Fruit fly (Drosophila melanogaster): ENCODE results near the gene Ir8a.

The Ir8a gene

DNA sequence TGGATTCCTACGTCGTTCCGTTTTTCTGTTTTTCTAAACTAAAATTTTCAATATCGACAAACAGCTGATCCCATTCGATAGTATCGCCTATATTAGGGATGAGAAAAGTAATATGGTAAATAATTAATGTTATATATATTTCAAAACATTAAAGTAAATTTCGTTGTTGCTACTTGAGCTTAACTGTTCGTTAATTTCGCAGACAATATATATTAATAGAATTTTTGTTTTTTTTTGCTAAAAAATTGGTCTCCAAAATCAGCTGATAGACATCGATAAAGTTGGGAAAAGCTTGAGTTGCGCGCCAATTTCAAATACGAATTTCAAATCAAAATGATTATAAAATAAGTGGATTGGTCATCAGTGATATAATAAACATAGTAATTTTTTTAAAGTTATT, 40.0 kb downstream of the Ir8a start, which contains the start of gene CG12118 (continued):
- TF ChIP-seq CG1233 (GFP tag; optimal IDR thresholded peaks at IDR 0.05): peak; percentile 59
- TF ChIP-seq CG3407 (GFP tag; optimal IDR thresholded peaks at IDR 0.05): peak; percentile 48
- TF ChIP-seq yki (optimal IDR thresholded peaks at IDR 0.05): no peak
- 0 out of 2 replicates have a peak, but pooled peaks have one; percentile 46 for TF ChIP-seq sens-2 (GFP tag; IDR thresholded peaks at IDR 0.05)
- peak; percentile 59; the same call in 1 of the 2 replicates for TF ChIP-seq CG4730 (GFP tag; IDR thresholded peaks at IDR 0.05)
- TF ChIP-seq HmgD (GFP tag; optimal IDR thresholded peaks at IDR 0.05): no peak
- no peak for TF ChIP-seq Dip2 (GFP tag; IDR thresholded peaks at IDR 0.05)
- peak; percentile 69 for TF ChIP-seq CG10147 (GFP tag; optimal IDR thresholded peaks at IDR 0.05)
- peak; percentile 32 for TF ChIP-seq Hand (GFP tag; optimal IDR thresholded peaks at IDR 0.05)
- TF ChIP-seq sens (GFP tag): peak; percentile 88
- peak; percentile 96 for TF ChIP-seq CG13287 (GFP tag; IDR thresholded peaks at IDR 0.05; ENCODE audit: partially characterized antibody)
- TF ChIP-seq CG11456 (GFP tag; IDR thresholded peaks at IDR 0.05): peak; percentile 81
- peak; percentile 80 for TF ChIP-seq CG17361 (GFP tag; IDR thresholded peaks at IDR 0.05)
- no peak for TF ChIP-seq CG12769 (tag; optimal IDR thresholded peaks at IDR 0.05)
- no peak for TF ChIP-seq CG15073 (GFP tag; optimal IDR thresholded peaks at IDR 0.05)
- TF ChIP-seq CG18476 (GFP tag; optimal IDR thresholded peaks at IDR 0.05): peak; percentile 73
- peak; percentile 59 for TF ChIP-seq CG3065 (GFP tag; optimal IDR thresholded peaks at IDR 0.05)
- no peak for TF ChIP-seq CG4707 (GFP tag; optimal IDR thresholded peaks at IDR 0.05)
- peak; percentile 2 for TF ChIP-seq CG9797 (GFP tag; optimal IDR thresholded peaks at IDR 0.05)
- peak; percentile 39; the same call in 1 of the 2 replicates for TF ChIP-seq dimm (GFP tag; IDR thresholded peaks at IDR 0.05)
- peak; percentile 76 for TF ChIP-seq CG18262 (tag; optimal IDR thresholded peaks at IDR 0.05)
- TF ChIP-seq cad (GFP tag; optimal IDR thresholded peaks at IDR 0.05): no peak
- peak; percentile 78 for TF ChIP-seq CG14860 (GFP tag; IDR thresholded peaks at IDR 0.05; ENCODE audit: partially characterized antibody)
- peak; percentile 90 for TF ChIP-seq amos (GFP tag; IDR thresholded peaks at IDR 0.05; ENCODE audit: partially characterized antibody)
- TF ChIP-seq ham (GFP tag; IDR thresholded peaks at IDR 0.05): peak; percentile 33; the same call in 1 of the 2 replicates
- peak; percentile 3 for TF ChIP-seq Side (GFP tag; optimal IDR thresholded peaks at IDR 0.05)
- TF ChIP-seq Adf1 (GFP tag; IDR thresholded peaks at IDR 0.05): peak; percentile 62
- peak; percentile 45; the same call in 1 of the 2 replicates for TF ChIP-seq CG43689 (GFP tag; IDR thresholded peaks at IDR 0.05)
- peak; percentile 70 for TF ChIP-seq CG1024 (GFP tag; IDR thresholded peaks at IDR 0.05)
- TF ChIP-seq Dp (GFP tag; optimal IDR thresholded peaks at IDR 0.05): peak; percentile 87
- TF ChIP-seq kni (GFP tag; optimal IDR thresholded peaks at IDR 0.05): no peak
- TF ChIP-seq ewg (GFP tag; optimal IDR thresholded peaks at IDR 0.05): peak; percentile 33
- peak; percentile 84 for TF ChIP-seq CG2129 (GFP tag; IDR thresholded peaks at IDR 0.05; ENCODE audit: partially characterized antibody)
- peak; percentile 81 for TF ChIP-seq hbn (GFP tag; IDR thresholded peaks at IDR 0.05; ENCODE audit: partially characterized antibody)
- peak; percentile 73 for TF ChIP-seq Max (GFP tag; optimal IDR thresholded peaks at IDR 0.05)
- 0 out of 2 replicates have a peak, but pooled peaks have one; percentile 42 for TF ChIP-seq CG11085 (GFP tag; IDR thresholded peaks at IDR 0.05)
- TF ChIP-seq pb (GFP tag; optimal IDR thresholded peaks at IDR 0.05): no peak
- peak; percentile 57 for TF ChIP-seq CG18619 (GFP tag; optimal IDR thresholded peaks at IDR 0.05)
- peak; percentile 63 for TF ChIP-seq D19A (tag; optimal IDR thresholded peaks at IDR 0.05)
- peak; percentile 62 for TF ChIP-seq CG15696 (tag; optimal IDR thresholded peaks at IDR 0.05)
- TF ChIP-seq D (optimal IDR thresholded peaks at IDR 0.05): no peak
- TF ChIP-seq D (GFP tag; optimal IDR thresholded peaks at IDR 0.05): peak; percentile 45
- TF ChIP-seq CG16863 (GFP tag; optimal IDR thresholded peaks at IDR 0.05): peak; percentile 14
- peak; percentile 60 for TF ChIP-seq sd (tag; optimal IDR thresholded peaks at IDR 0.05)
- peak; percentile 92 for TF ChIP-seq chm (GFP tag; IDR thresholded peaks at IDR 0.05)
- peak; percentile 55; the same call in 1 of the 3 replicates for TF ChIP-seq CG11560 (tag; IDR thresholded peaks at IDR 0.05)
- TF ChIP-seq mirr (GFP tag; optimal IDR thresholded peaks at IDR 0.05): no peak
- TF ChIP-seq tap (tag; optimal IDR thresholded peaks at IDR 0.05): peak; percentile 38
- peak; percentile 45 for TF ChIP-seq CG6683 (GFP tag; optimal IDR thresholded peaks at IDR 0.05)
- no peak for TF ChIP-seq sim (GFP tag; IDR thresholded peaks at IDR 0.05)
- TF ChIP-seq stwl (tag; optimal IDR thresholded peaks at IDR 0.05): peak; percentile 35
